Fruit fly (Drosophila melanogaster) whole organism: ENCODE results near the gene Obp83g.

Experiments
- CG8478 ChIP-seq: fragments of >200 bp; optimal IDR thresholded peaks from 2 replicates; lab custom pipeline; 2018; ENCODE audit warnings: inconsistent platforms
- Dll ChIP-seq: fragments of >200 bp; optimal IDR thresholded peaks from 2 replicates; lab custom pipeline; 2017
- EcR ChIP-seq, 2 experiments: fragments of >200 bp; optimal IDR thresholded peaks; 2 replicates each; lab custom pipeline; 2017; ENCODE audit warnings: missing biosample characterization in 2 of 2, missing genetic modification characterization in 2 of 2, missing genetic modification reagents in 2 of 2
- pan ChIP-seq: fragments of >200 bp; optimal IDR thresholded peaks from 2 replicates; lab custom pipeline; 2017
- psq ChIP-seq: fragments of >200 bp; optimal IDR thresholded peaks from 2 replicates; lab custom pipeline; 2017
- usp ChIP-seq: fragments of >200 bp; optimal IDR thresholded peaks from 2 replicates; lab custom pipeline; 2017; ENCODE audit warnings: missing biosample characterization, missing genetic modification characterization, mixed read lengths

The Obp83g gene

dm6 chr3R:6112252-6112995, at the start of gene Obp83g:
Gene Obp83g, minus strand, starts transcription at chr3R:6112302.
- TF ChIP-seq usp (GFP tag; lab: Kevin White, UChicago): no peak
- no peak for TF ChIP-seq pan (lab: Kevin White, UChicago)
- peak; percentile 46 for TF ChIP-seq Dll (lab: Kevin White, UChicago)

dm6 chr3R:6156963-6157498, 44.9 kb upstream of the Obp83g start, which contains the start of gene CG31559:
Gene CG31559, minus strand, starts transcription at chr3R:6157235.
- no peak for TF ChIP-seq psq (lab: Kevin White, UChicago)
- TF ChIP-seq EcR (GFP tag; optimal IDR thresholded peaks at IDR 0.05; lab: Kevin White, UChicago): peak in 1 of 2 experiments; percentile 61

dm6 chr3R:6154773-6155295, 42.7 kb upstream of the Obp83g start:
- TF ChIP-seq psq (lab: Kevin White, UChicago) (no peak), CG8478 (lab: Kevin White, UChicago) (no peak), Dll (lab: Kevin White, UChicago) (no peak), EcR (GFP tag; optimal IDR thresholded peaks at IDR 0.05; lab: Kevin White, UChicago) (no peak), usp (GFP tag; lab: Kevin White, UChicago) (no peak), pan (lab: Kevin White, UChicago) (no peak)

- TF ChIP-seq psq (lab: Kevin White, UChicago) (no peak), Dll (lab: Kevin White, UChicago) (no peak), usp (GFP tag; lab: Kevin White, UChicago) (no peak)
These were observed 41.5 kb upstream of the Obp83g start for dm6 chr3R:6153574-6153973.

dm6 chr3R:6149593-6149992, 37.5 kb upstream of the Obp83g start:
- TF ChIP-seq Dll (lab: Kevin White, UChicago) (no peak), CG8478 (lab: Kevin White, UChicago) (no peak), usp (GFP tag; lab: Kevin White, UChicago) (no peak), EcR (GFP tag; optimal IDR thresholded peaks at IDR 0.05; lab: Kevin White, UChicago) (no peak), pan (lab: Kevin White, UChicago) (no peak), psq (lab: Kevin White, UChicago) (no peak)

DNA sequence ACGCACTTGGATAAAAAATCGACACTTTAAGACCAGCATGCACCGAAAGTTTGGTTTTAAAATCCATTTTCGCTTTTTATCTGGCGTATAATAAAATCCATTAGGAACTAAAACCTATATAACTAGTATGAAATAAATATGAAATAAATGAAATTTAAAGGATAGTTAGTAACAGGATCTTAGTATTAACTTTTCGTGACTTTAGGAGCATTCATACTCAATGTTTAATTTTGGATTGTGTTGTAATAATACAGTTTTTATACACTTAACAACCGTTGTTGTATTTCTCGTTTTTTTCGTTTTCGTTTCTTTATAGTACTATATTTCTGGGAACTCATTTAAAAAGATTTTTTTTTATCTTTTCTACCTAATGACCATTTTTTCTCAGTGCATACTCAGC, 37.0 kb upstream of the Obp83g start:
- TF ChIP-seq EcR (GFP tag; optimal IDR thresholded peaks at IDR 0.05; lab: Kevin White, UChicago): no peak
- TF ChIP-seq psq (lab: Kevin White, UChicago): no peak
- TF ChIP-seq Dll (lab: Kevin White, UChicago): no peak
- TF ChIP-seq CG8478 (lab: Kevin White, UChicago): no peak
- no peak for TF ChIP-seq pan (lab: Kevin White, UChicago)
- no peak for TF ChIP-seq usp (GFP tag; lab: Kevin White, UChicago)

dm6 chr3R:6141768-6142167, 29.7 kb upstream of the Obp83g start:
- TF ChIP-seq psq (lab: Kevin White, UChicago): no peak
- no peak for TF ChIP-seq CG8478 (lab: Kevin White, UChicago)
- no peak for TF ChIP-seq Dll (lab: Kevin White, UChicago)
- no peak for TF ChIP-seq usp (GFP tag; lab: Kevin White, UChicago)
- no peak for TF ChIP-seq EcR (GFP tag; optimal IDR thresholded peaks at IDR 0.05; lab: Kevin White, UChicago)
- no peak for TF ChIP-seq pan (lab: Kevin White, UChicago)

DNA sequence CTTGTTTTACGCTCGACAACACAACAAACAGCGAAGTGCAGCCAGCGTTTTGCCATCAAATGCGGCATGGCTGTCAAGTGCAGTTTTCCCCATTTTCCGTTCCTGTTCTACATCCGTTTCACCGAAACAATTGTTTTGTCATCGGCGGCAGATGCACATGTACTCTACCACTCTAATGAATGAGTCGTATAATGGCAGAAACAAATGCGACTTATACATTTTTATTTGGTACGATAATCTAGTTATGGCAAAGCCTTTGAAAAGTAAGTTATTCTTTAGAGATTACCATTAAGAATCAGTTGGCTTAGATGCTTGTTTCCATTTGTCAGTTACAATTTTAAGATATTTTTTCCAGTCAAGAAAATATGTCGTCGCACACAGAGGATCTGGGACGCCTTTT, 10.2 kb upstream of the Obp83g start, which contains the start of gene Vha14-2:
Vha14-2 (plus strand) TSS at position 301 of the 400 bp plus-strand sequence.
- no peak for TF ChIP-seq Dll (lab: Kevin White, UChicago)
- no peak for TF ChIP-seq usp (GFP tag; lab: Kevin White, UChicago)
- no peak for TF ChIP-seq CG8478 (lab: Kevin White, UChicago)
- TF ChIP-seq pan (lab: Kevin White, UChicago): no peak
- no peak for TF ChIP-seq psq (lab: Kevin White, UChicago)
- TF ChIP-seq EcR (GFP tag; optimal IDR thresholded peaks at IDR 0.05; lab: Kevin White, UChicago): no peak

DNA sequence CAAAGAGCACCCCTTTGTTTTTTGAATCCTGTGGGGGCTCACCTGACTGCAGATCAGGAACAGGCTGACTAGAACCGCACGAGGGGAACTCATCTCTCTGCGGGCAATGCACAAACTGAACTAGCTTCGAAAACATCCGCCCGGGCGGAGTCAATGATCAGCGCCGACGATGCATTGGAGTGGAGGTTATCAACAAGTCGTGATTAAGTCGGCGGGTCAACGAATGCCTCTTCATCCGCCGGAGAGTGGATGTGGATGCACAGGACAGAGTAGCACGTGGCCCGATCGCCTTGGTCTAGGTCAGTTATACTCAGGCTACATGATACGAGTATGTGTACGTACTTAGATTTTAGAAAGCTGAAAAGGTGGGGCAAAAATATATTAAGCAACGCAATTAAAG, 1.2 kb downstream of the Obp83g start, which contains the start of gene Obp83ef:
Obp83ef (minus strand) TSS at position 119 of the 400 bp plus-strand sequence.
- TF ChIP-seq EcR (GFP tag; optimal IDR thresholded peaks at IDR 0.05; lab: Kevin White, UChicago): peak in 1 of 2 experiments; percentile 52
- no peak for TF ChIP-seq CG8478 (lab: Kevin White, UChicago)

- TF ChIP-seq CG8478 (lab: Kevin White, UChicago): no peak
- no peak for TF ChIP-seq Dll (lab: Kevin White, UChicago)
- no peak for TF ChIP-seq pan (lab: Kevin White, UChicago)
- TF ChIP-seq usp (GFP tag; lab: Kevin White, UChicago): no peak
- no peak for TF ChIP-seq EcR (GFP tag; optimal IDR thresholded peaks at IDR 0.05; lab: Kevin White, UChicago)
- no peak for TF ChIP-seq psq (lab: Kevin White, UChicago)
These were observed 4.3 kb downstream of the Obp83g start, which contains the start of gene Obp83cd for dm6 chr3R:6107792-6108191. Gene Obp83cd, plus strand, starts transcription at chr3R:6108134.

DNA sequence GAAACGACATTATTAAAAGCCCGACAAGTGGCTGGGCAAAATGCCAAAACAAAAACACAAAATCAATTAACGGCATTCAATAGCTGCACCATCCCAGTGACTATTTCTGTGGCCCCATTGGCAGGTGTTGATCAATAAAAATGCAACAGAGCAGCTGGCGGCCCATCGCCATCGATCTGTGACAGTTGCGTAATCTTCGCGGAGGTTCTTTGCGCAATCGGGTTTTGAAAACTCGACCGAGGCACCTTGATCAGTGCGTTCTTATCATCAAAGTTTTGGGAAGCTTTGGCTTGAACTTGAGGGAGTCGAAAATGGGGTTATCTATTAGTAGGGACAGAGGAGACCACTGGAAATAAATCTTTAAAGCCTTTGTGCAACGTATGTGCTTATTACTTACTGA, 4.7 kb downstream of the Obp83g start:
- no peak for TF ChIP-seq pan (lab: Kevin White, UChicago)
- TF ChIP-seq usp (GFP tag; lab: Kevin White, UChicago): no peak
- no peak for TF ChIP-seq Dll (lab: Kevin White, UChicago)
- TF ChIP-seq CG8478 (lab: Kevin White, UChicago): no peak
- no peak for TF ChIP-seq EcR (GFP tag; optimal IDR thresholded peaks at IDR 0.05; lab: Kevin White, UChicago)
- TF ChIP-seq psq (lab: Kevin White, UChicago): no peak
